Fruit fly (Drosophila melanogaster) S2 (cell line): ENCODE data around the gene CG14857.

ENCODE experiments used
- CG8478 ChIP-seq: fragments of >200 bp; optimal IDR thresholded peaks from 2 replicates; lab custom pipeline; 2018
- CTCF ChIP-seq, 2 experiments: fragments of >200 bp; optimal IDR thresholded peaks; 2 replicates each; lab custom pipeline; 2018

CG14857 gene

dm6 chr3R:14801407-14801806 is at the start of gene CG14857:
CG14857 (plus strand) TSS chr3R:14801773.
- TF ChIP-seq CTCF (optimal IDR thresholded peaks at IDR 0.05; lab: Kevin White, UChicago) (no peak), CG8478 (no peak)

- TF ChIP-seq CTCF (optimal IDR thresholded peaks at IDR 0.05; lab: Kevin White, UChicago) (no peak), CG8478 (no peak)
These were observed 47.2 kb upstream of the CG14857 start, which contains the start of gene CG7362 for dm6 chr3R:14754360-14754759. CG7362 (minus strand) TSS chr3R:14754460.

DNA sequence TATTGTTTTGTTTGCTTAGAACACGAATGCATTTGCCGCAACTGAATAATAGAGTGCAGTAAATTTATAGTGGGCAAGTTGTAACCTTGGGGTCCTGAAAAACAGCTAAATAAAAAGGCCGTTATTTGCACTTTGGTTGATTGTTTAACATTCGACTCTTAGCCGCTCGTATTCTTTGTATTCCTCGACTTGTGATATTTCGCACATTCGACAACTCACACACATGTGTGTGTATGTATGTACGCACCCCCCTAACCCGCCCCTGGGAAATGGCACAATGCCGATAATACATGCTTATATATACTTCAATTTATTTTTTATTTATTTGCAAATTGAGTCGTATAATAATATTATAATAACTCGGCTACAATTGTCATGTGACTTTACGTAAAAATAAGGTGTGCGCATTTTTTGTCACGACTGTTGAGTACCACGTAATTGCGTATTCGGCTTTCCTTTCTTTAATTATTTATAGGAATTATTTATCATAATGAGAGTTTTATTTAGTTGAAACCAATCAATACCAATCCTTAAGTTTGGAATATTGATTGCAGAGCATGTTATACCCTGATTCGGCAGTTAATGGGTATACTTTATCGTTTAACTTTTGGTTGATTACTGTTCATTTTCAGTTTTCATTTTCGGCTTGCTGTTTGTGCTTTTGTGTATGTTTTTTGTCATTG is 46.6 kb upstream of the CG14857 start:
- TF ChIP-seq CTCF (optimal IDR thresholded peaks at IDR 0.05; lab: Kevin White, UChicago) (no peak), CG8478 (no peak)

- TF ChIP-seq CG8478 (no peak), CTCF (optimal IDR thresholded peaks at IDR 0.05; lab: Kevin White, UChicago) (no peak)
These were observed 45.5 kb upstream of the CG14857 start for dm6 chr3R:14756040-14756439.

DNA sequence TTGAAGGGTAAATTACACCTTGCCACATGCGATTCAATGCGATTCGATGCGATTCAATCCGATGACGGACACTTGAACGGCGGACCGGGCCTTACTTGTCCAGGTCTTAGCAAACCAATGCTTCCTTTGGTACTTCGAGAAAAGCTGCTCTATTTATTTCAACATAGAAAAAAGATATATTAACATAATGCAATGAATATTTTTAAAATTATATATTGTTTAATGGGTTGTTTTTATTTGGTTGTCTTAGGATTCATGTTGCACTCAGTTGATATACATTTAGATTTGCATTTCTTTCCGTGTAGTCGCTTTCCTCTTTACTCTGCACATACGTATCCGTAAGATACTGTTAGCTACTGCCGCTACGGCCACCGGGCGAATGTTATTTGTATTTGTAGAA is 43.2 kb upstream of the CG14857 start:
- no peak for TF ChIP-seq CG8478
- no peak for TF ChIP-seq CTCF (optimal IDR thresholded peaks at IDR 0.05; lab: Kevin White, UChicago)

- TF ChIP-seq CG8478, result no peak
- TF ChIP-seq CTCF (optimal IDR thresholded peaks at IDR 0.05; lab: Kevin White, UChicago), result no peak
These were observed 40.5 kb upstream of the CG14857 start for dm6 chr3R:14761060-14761459.

DNA sequence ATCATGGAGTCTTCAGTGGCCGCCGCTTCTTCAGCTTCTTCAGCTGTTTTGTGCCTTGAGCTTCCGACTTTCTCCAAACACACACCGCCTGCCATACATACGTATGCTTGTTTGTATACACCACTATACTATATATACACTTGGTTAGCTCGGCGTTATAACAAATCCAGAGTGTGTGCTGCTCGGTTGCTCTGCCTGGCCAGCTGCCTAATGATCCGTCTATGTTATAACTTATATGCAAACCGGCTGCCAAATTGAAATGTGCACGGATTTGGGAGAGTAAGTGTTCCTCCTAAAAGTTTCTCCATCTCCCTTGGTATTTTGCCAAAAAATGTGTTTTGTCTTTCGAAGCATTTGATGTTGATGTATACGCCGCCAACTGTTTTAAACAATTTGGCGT is 38.1 kb upstream of the CG14857 start:
- TF ChIP-seq CTCF (optimal IDR thresholded peaks at IDR 0.05; lab: Kevin White, UChicago), result no peak
- TF ChIP-seq CG8478, result no peak

DNA sequence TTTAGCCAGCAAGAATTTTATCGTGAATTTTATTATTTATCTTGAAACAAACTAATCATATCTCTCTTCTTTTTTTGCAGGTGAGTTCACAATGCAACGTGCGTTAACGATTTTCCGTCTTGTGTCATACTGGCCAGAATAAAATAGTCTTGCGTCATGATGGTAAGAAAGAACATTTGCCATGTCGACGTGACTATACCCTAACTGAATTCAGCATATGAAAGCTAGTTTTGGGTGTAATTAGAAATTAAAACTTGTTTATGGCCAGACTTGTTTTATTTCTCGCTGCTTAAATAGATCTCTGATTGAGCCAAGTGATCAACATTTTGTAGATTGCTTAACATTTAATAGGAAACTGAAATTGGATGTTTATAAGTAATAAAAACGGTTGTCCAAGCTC is 37.4 kb upstream of the CG14857 start:
- TF ChIP-seq CTCF (optimal IDR thresholded peaks at IDR 0.05; lab: Kevin White, UChicago) (no peak), CG8478 (no peak)

- TF ChIP-seq CG8478 (no peak), CTCF (optimal IDR thresholded peaks at IDR 0.05; lab: Kevin White, UChicago) (no peak)
These were observed 36.1 kb upstream of the CG14857 start for dm6 chr3R:14765364-14765993.

DNA sequence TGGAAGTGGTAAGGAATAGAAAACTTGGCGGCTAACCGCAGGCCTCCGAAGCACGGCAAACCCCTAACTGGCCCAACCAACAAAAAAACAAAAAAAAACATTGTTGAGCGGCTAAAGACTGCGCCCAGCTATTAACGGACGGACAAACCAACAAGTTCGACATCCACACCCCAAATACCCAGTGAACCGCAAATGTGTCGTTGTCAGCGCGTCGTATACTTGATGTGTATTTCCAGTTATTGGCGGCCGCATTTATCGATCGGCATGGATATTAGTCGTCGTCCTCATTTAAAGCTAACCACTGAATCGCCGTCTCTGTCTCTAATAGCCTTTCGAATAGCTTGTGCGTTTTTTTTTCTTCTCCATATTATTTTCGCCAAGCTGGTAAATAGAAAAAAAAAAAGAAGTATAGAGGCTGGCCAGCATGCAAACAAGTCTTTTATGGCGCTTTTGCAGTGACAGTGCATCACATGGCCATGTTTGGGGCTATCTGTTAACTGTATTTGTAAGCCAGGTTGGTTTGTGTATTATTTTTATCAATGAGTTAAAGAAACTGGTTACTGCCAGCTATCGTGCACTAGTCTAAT is 35.0 kb upstream of the CG14857 start:
- TF ChIP-seq CTCF (optimal IDR thresholded peaks at IDR 0.05; lab: Kevin White, UChicago) (no peak), CG8478 (no peak)

dm6 chr3R:14775395-14775794 is 26.2 kb upstream of the CG14857 start:
- no peak for TF ChIP-seq CTCF (optimal IDR thresholded peaks at IDR 0.05; lab: Kevin White, UChicago)
- no peak for TF ChIP-seq CG8478

dm6 chr3R:14779733-14780278 is 21.8 kb upstream of the CG14857 start:
- TF ChIP-seq CTCF (optimal IDR thresholded peaks at IDR 0.05; lab: Kevin White, UChicago) (no peak), CG8478 (no peak)

DNA sequence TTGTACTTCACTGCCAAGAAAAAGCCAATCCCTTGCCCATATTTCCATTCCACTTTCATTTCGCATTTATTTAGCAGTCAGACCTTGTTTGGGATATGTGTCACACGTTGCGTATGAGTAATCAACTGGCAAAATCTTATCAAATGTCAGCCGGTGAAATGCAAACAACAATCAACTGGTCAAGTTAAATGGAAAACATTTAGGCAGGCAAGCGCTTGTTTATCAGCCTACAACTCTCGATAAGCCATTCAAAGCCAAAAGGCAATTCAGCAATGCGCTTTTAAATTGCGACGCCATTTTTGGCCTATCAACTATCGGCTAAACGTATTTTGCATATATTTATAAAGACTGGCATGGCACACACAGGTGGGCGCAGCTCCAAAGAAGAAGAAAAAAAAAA is 20.8 kb upstream of the CG14857 start:
- no peak for TF ChIP-seq CTCF (optimal IDR thresholded peaks at IDR 0.05; lab: Kevin White, UChicago)
- TF ChIP-seq CG8478, result no peak

DNA sequence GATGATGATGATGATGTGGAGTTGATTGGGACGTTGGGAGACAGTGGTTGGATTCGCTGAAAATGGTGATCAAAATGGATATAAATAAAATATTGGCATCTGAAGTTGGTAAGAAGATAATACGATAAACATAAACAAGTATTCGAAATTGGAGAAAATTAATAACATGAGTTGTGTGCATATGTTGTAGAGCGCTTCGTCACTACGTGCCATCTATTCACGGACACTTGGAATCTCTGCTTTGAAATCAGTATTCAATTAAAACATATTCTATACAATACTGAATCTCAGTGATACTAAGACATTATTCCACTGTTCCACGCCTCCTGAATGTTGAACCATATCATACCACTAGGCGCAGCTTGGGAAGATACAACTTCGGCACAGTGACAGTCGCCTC is 16.2 kb upstream of the CG14857 start:
- no peak for TF ChIP-seq CG8478
- no peak for TF ChIP-seq CTCF (optimal IDR thresholded peaks at IDR 0.05; lab: Kevin White, UChicago)

dm6 chr3R:14786669-14787068 is 14.9 kb upstream of the CG14857 start:
- TF ChIP-seq CG8478, result no peak
- TF ChIP-seq CTCF (optimal IDR thresholded peaks at IDR 0.05; lab: Kevin White, UChicago), result no peak

DNA sequence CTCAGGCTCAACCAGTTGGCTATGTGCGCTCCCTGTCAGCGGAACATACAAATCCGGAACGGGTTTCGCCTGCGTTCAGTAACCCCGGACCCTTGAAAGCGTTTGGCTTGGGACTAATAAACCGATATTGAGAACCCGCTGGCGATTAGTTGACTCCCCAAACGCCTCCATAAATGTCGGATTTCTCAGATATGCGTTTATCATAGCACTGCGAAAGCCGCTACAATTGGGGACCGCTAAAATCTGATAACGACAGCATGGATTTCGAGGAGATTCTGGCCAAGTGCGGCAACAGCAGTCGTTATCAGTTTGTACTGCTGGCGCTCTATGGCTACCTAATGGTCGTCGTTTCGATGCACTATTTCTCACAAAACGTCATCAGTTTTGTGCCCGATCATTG is 5.3 kb upstream of the CG14857 start, which contains the start of gene CG14855:
Gene CG14855, plus strand, starts transcription at position 12 of the 400 bp plus-strand sequence.
- no peak for TF ChIP-seq CG8478
- no peak for TF ChIP-seq CTCF (optimal IDR thresholded peaks at IDR 0.05; lab: Kevin White, UChicago)
